Worm (Caenorhabditis elegans): Measurements from ENCODE around the gene sra-1.

The sra-1 gene

ce11 chrII:9490589-9490988 lies 30.9 kb downstream of the sra-1 start:
- TF ChIP-seq W03F9.2 (tag; optimal IDR thresholded peaks at IDR 0.05) (no peak), him-1 (tag; optimal IDR thresholded peaks at IDR 0.05) (no peak), dao-5 (tag; optimal IDR thresholded peaks at IDR 0.05) (no peak)

ce11 chrII:9489922-9490321 lies 31.5 kb downstream of the sra-1 start:
- no peak for TF ChIP-seq dao-5 (tag; optimal IDR thresholded peaks at IDR 0.05)
- TF ChIP-seq him-1 (tag; optimal IDR thresholded peaks at IDR 0.05) = no peak
- TF ChIP-seq W03F9.2 (tag; optimal IDR thresholded peaks at IDR 0.05) = no peak

ce11 chrII:9487337-9487950 lies 34.0 kb downstream of the sra-1 start, which contains the start of gene T19H5.4:
T19H5.4 (minus strand) TSS chrII:9487387.
- TF ChIP-seq him-1 (tag; optimal IDR thresholded peaks at IDR 0.05) (no peak), W03F9.2 (tag; optimal IDR thresholded peaks at IDR 0.05) (peak; percentile 31)

- TF ChIP-seq dao-5 (tag; optimal IDR thresholded peaks at IDR 0.05) (no peak), him-1 (tag; optimal IDR thresholded peaks at IDR 0.05) (no peak), W03F9.2 (tag; optimal IDR thresholded peaks at IDR 0.05) (no peak)
Measured at ce11 chrII:9485081-9485730, 36.3 kb downstream of the sra-1 start.

ce11 chrII:9483342-9483741 lies 38.1 kb downstream of the sra-1 start:
- no peak for TF ChIP-seq W03F9.2 (tag; optimal IDR thresholded peaks at IDR 0.05)

- no peak for TF ChIP-seq dao-5 (tag; optimal IDR thresholded peaks at IDR 0.05)
- no peak for TF ChIP-seq him-1 (tag; optimal IDR thresholded peaks at IDR 0.05)
- no peak for TF ChIP-seq W03F9.2 (tag; optimal IDR thresholded peaks at IDR 0.05)
Measured at ce11 chrII:9482529-9482928, 38.9 kb downstream of the sra-1 start.

ce11 chrII:9481427-9481826 lies 40.0 kb downstream of the sra-1 start:
- no peak for TF ChIP-seq W03F9.2 (tag; optimal IDR thresholded peaks at IDR 0.05)
- TF ChIP-seq dao-5 (tag; optimal IDR thresholded peaks at IDR 0.05) = no peak
- TF ChIP-seq him-1 (tag; optimal IDR thresholded peaks at IDR 0.05) = no peak

ce11 chrII:9480006-9480405 lies 41.5 kb downstream of the sra-1 start, which contains the start of gene T19H5.7:
T19H5.7 (minus strand) TSS chrII:9480106.
- no peak for TF ChIP-seq him-1 (tag; optimal IDR thresholded peaks at IDR 0.05)
- TF ChIP-seq dao-5 (tag; optimal IDR thresholded peaks at IDR 0.05) = no peak
- no peak for TF ChIP-seq W03F9.2 (tag; optimal IDR thresholded peaks at IDR 0.05)

- TF ChIP-seq him-1 (tag; optimal IDR thresholded peaks at IDR 0.05) (no peak), W03F9.2 (tag; optimal IDR thresholded peaks at IDR 0.05) (no peak), dao-5 (tag; optimal IDR thresholded peaks at IDR 0.05) (no peak)
Measured at ce11 chrII:9477567-9477966, 43.9 kb downstream of the sra-1 start, which contains the start of gene chil-27. chil-27 (plus strand) TSS chrII:9477867.

- no peak for TF ChIP-seq him-1 (tag; optimal IDR thresholded peaks at IDR 0.05)
- no peak for TF ChIP-seq W03F9.2 (tag; optimal IDR thresholded peaks at IDR 0.05)
- no peak for TF ChIP-seq dao-5 (tag; optimal IDR thresholded peaks at IDR 0.05)
Measured at ce11 chrII:9474367-9475105, 46.9 kb downstream of the sra-1 start, which contains the start of the genes chil-25 and chil-26. chil-25 (minus strand) TSS chrII:9474467. chil-26 (plus strand) TSS chrII:9475055.
